Worm (Caenorhabditis elegans) whole organism, L4 larva: ENCODE results near the gene cox-6A.

Experiments
- F10B5.3 ChIP-seq: sonication (generic microtip); optimal IDR thresholded peaks from 2 replicates; lab custom pipeline; 2016; ENCODE audit warnings: mild to moderate bottlenecking, missing genetic modification characterization, missing compliant biosample characterization
- F26F4.8 ChIP-seq: fragments of 200-800 bp; sonication (Bioruptor generic); conservative IDR thresholded peaks from 2 replicates; pipeline ENCODE4 v1.3.6; 2022; ENCODE audit warnings: missing genetic modification characterization, missing compliant biosample characterization
- Y105C5A.15 ChIP-seq: fragments of 200-800 bp; sonication (Bioruptor generic); IDR thresholded peaks from 2 replicates; pipeline ENCODE4 v1.3.6; 2022; ENCODE audit warnings: missing genetic modification characterization, missing compliant biosample characterization
- aly-2 ChIP-seq: sonication (generic microtip); optimal IDR thresholded peaks from 2 replicates; lab custom pipeline; 2018; ENCODE audit warnings: missing biosample characterization, missing genetic modification characterization
- daf-8 ChIP-seq: fragments of 200-800 bp; sonication (Bioruptor generic); IDR thresholded peaks from 2 replicates; pipeline ENCODE4 v1.3.6; 2022; ENCODE audit warnings: missing genetic modification characterization, missing compliant biosample characterization
- egl-27 ChIP-seq: sonication (generic microtip); optimal IDR thresholded peaks from 3 replicates; lab custom pipeline; 2017; ENCODE audit warnings: missing biosample characterization, missing genetic modification reagents, missing genetic modification characterization
- fos-1 ChIP-seq: fragments of 150-350 bp; optimal IDR thresholded peaks from 2 replicates; lab custom pipeline; 2014; ENCODE audit warnings: missing biosample characterization, missing genetic modification characterization
- hmg-1.1 ChIP-seq: fragments of 200-800 bp; sonication (Bioruptor generic); IDR thresholded peaks from 2 replicates; pipeline ENCODE4 v1.3.6; 2022; ENCODE audit warnings: missing genetic modification reagents, missing genetic modification characterization, missing compliant biosample characterization
- lin-13 ChIP-seq: fragments of 150-350 bp; optimal IDR thresholded peaks from 2 replicates; lab custom pipeline; 2014; ENCODE audit warnings: missing biosample characterization, missing genetic modification reagents, missing genetic modification characterization
- nhr-77 ChIP-seq: fragments of 150-350 bp; optimal IDR thresholded peaks from 2 replicates; lab custom pipeline; 2014; ENCODE audit warnings: missing biosample characterization, missing genetic modification characterization
- pha-4 ChIP-seq, 2 experiments: fragments of 150-350 bp in 1 of 2; fragments of 200-800 bp in 1 of 2; sonication (Bioruptor generic) in 1 of 2; IDR thresholded peaks in 1 of 2; optimal IDR thresholded peaks in 1 of 2; 2 replicates each; pipeline versions ENCODE4 v1.3.6 to Lab custom; 2014 to 2022; ENCODE audit warnings: missing genetic modification characterization in 2 of 2, missing genetic modification reagents in 2 of 2, missing biosample characterization in 1 of 2, missing compliant biosample characterization in 1 of 2
- snpc-4 ChIP-seq: fragments of 150-350 bp; optimal IDR thresholded peaks from 2 replicates; lab custom pipeline; 2014; ENCODE audit warnings: missing biosample characterization, missing genetic modification characterization
- vab-7 ChIP-seq: fragments of 200-800 bp; sonication (Bioruptor generic); IDR thresholded peaks from 2 replicates; pipeline ENCODE4 v1.3.6; 2022; ENCODE audit warnings: missing genetic modification reagents, missing genetic modification characterization, missing compliant biosample characterization
- zfp-2 ChIP-seq: sonication (generic microtip); optimal IDR thresholded peaks from 2 replicates; lab custom pipeline; 2016; ENCODE audit warnings: mild to moderate bottlenecking, missing genetic modification characterization, missing compliant biosample characterization

DNA sequence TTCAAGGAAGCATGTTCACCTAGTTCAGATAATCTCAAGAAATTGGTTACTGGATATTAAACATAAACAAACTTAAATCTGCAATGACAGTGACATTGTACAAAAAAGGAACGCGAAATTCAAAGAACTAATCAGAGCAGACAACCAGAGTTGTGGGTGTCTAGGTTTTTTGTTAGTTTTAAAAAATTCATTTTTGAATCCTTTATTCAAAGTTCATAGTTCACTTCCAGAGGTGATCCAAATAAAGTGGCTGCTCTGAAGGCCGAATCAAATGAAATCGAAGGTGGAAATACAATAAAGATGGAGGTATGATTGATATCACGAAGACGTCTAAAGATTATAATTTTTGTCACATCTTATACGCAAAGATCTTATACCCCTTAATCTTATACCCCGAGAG, 7.1 kb upstream of the cox-6A start, which contains the start of gene ttbk-6:
- TF ChIP-seq zfp-2 (no peak), daf-8 (GFP tag; lab: Robert Waterston, UW) (no peak), F26F4.8 (no peak), nhr-77 (tag; lab: Kevin White, UChicago) (no peak), snpc-4 (no peak), F10B5.3 (tag; lab: Kevin White, UChicago) (no peak), aly-2 (tag; lab: Kevin White, UChicago) (no peak), egl-27 (tag; lab: Kevin White, UChicago) (no peak), hmg-1.1 (GFP tag; lab: Robert Waterston, UW) (no peak), vab-7 (GFP tag; lab: Robert Waterston, UW) (no peak), lin-13 (GFP tag; lab: Kevin White, UChicago) (no peak), pha-4 (GFP tag; IDR thresholded peaks at IDR 0.05; lab: Robert Waterston, UW) (no peak), pha-4 (tag; optimal IDR thresholded peaks at IDR 0.05; lab: Kevin White, UChicago) (no peak), fos-1 (no peak), Y105C5A.15 (GFP tag; lab: Robert Waterston, UW) (no peak)
